Worm (Caenorhabditis elegans) whole organism, young adult: ENCODE results near the gene T05H10.4.
A peak's percentile ranks its signal among the peaks of the same experiment; 100 is the strongest.

Source experiments
- B0019.2 ChIP-seq: fragments of 200-800 bp; sonication (Bioruptor generic); conservative IDR thresholded peaks from 2 replicates; pipeline ENCODE4 v1.3.6; 2022; ENCODE audit warnings: missing genetic modification reagents, missing genetic modification characterization, missing compliant biosample characterization
- C06A6.2 ChIP-seq: fragments of 200-800 bp; sonication (Bioruptor generic); conservative IDR thresholded peaks from 2 replicates; pipeline ENCODE4 v1.3.6; 2022; ENCODE audit warnings: missing genetic modification characterization, missing compliant biosample characterization
- D2030.7 ChIP-seq: fragments of 200-800 bp; sonication (Bioruptor generic); IDR thresholded peaks from 2 replicates; pipeline ENCODE4 v1.3.6; 2022; ENCODE audit warnings: missing genetic modification reagents, missing genetic modification characterization, missing compliant biosample characterization
- F39B2.1 ChIP-seq: fragments of 200-800 bp; sonication (Bioruptor generic); IDR thresholded peaks from 2 replicates; pipeline ENCODE4 v1.3.6; 2022; ENCODE audit warnings: missing genetic modification reagents, missing genetic modification characterization, missing compliant biosample characterization
- F49E8.2 ChIP-seq: sonication (generic microtip); optimal IDR thresholded peaks from 3 replicates; lab custom pipeline; 2017; ENCODE audit warnings: missing genetic modification characterization, mild to moderate bottlenecking, missing compliant biosample characterization, antibody characterized with exemption, moderate library complexity; ENCODE audit not compliant: insufficient read depth
- F55B11.4 ChIP-seq: sonication (generic microtip); optimal IDR thresholded peaks from 2 replicates; lab custom pipeline; 2016; ENCODE audit warnings: missing compliant biosample characterization, missing genetic modification characterization, borderline replicate concordance; ENCODE audit not compliant: insufficient read depth
- K12H6.12 ChIP-seq: fragments of 200-800 bp; sonication (Bioruptor generic); optimal IDR thresholded peaks from 2 replicates; lab custom pipeline; 2018; ENCODE audit warnings: mild to moderate bottlenecking, missing genetic modification characterization, missing compliant biosample characterization
- Y67H2A.10 ChIP-seq: fragments of 200-800 bp; sonication (Bioruptor generic); conservative IDR thresholded peaks from 2 replicates; pipeline ENCODE4 v1.3.6; 2022; ENCODE audit warnings: missing genetic modification reagents, missing genetic modification characterization, missing compliant biosample characterization
- aptf-3 ChIP-seq: fragments of 200-800 bp; sonication (Bioruptor generic); IDR thresholded peaks from 2 replicates; pipeline ENCODE4 v1.3.6; 2022; ENCODE audit warnings: missing genetic modification characterization, missing compliant biosample characterization
- ceh-100 ChIP-seq: fragments of 200-800 bp; sonication (Bioruptor generic); IDR thresholded peaks from 2 replicates; pipeline ENCODE4 v1.3.6; 2022; ENCODE audit warnings: missing genetic modification reagents, missing genetic modification characterization, missing compliant biosample characterization
- efl-1 ChIP-seq: fragments of 150-350 bp; optimal IDR thresholded peaks from 2 replicates; lab custom pipeline; 2014; ENCODE audit warnings: missing biosample characterization, missing genetic modification reagents, missing genetic modification characterization
- egl-44 ChIP-seq: fragments of 200-800 bp; sonication (Bioruptor generic); IDR thresholded peaks from 2 replicates; pipeline ENCODE4 v1.3.6; 2022; ENCODE audit warnings: missing genetic modification reagents, missing genetic modification characterization, missing compliant biosample characterization
- ets-4 ChIP-seq: fragments of 200-800 bp; sonication (Bioruptor generic); optimal IDR thresholded peaks from 2 replicates; lab custom pipeline; 2018; ENCODE audit warnings: mild to moderate bottlenecking, missing genetic modification characterization, missing compliant biosample characterization
- fkh-3 ChIP-seq: sonication (generic microtip); optimal IDR thresholded peaks from 2 replicates; lab custom pipeline; 2016; ENCODE audit warnings: mild to moderate bottlenecking, missing genetic modification characterization, missing compliant biosample characterization
- him-1 ChIP-seq: sonication (generic microtip); optimal IDR thresholded peaks from 2 replicates; lab custom pipeline; 2016; ENCODE audit warnings: missing genotype, missing genetic modification reagents, missing genetic modification characterization, missing compliant biosample characterization
- hlh-26 ChIP-seq: fragments of 200-800 bp; sonication (Bioruptor generic); conservative IDR thresholded peaks from 2 replicates; pipeline ENCODE4 v1.3.6; 2022; ENCODE audit warnings: missing genetic modification reagents, missing genetic modification characterization, missing compliant biosample characterization
- hmg-1.2 ChIP-seq: fragments of 200-800 bp; sonication (Bioruptor generic); IDR thresholded peaks from 2 replicates; pipeline ENCODE4 v1.3.6; 2022; ENCODE audit warnings: missing genetic modification reagents, missing genetic modification characterization, missing compliant biosample characterization
- hrde-1 ChIP-seq: sonication (generic microtip); optimal IDR thresholded peaks from 2 replicates; lab custom pipeline; 2016; ENCODE audit warnings: missing genetic modification characterization, mild to moderate bottlenecking, missing compliant biosample characterization, moderate library complexity, missing genotype, missing genetic modification reagents, borderline replicate concordance
- lin-26 ChIP-seq: fragments of 200-800 bp; sonication (Bioruptor generic); IDR thresholded peaks from 2 replicates; pipeline ENCODE4 v1.3.6; 2022; ENCODE audit warnings: missing genetic modification reagents, missing genetic modification characterization, missing compliant biosample characterization
- lin-54 ChIP-seq: fragments of 200-800 bp; sonication (Bioruptor generic); optimal IDR thresholded peaks from 2 replicates; lab custom pipeline; 2018; ENCODE audit warnings: mild to moderate bottlenecking, missing genetic modification characterization, missing compliant biosample characterization
- lir-1 ChIP-seq: fragments of 200-800 bp; sonication (Bioruptor generic); conservative IDR thresholded peaks from 2 replicates; pipeline ENCODE4 v1.3.6; 2022; ENCODE audit warnings: missing genetic modification reagents, missing genetic modification characterization, missing compliant biosample characterization
- madf-10 ChIP-seq: sonication (generic microtip); optimal IDR thresholded peaks from 2 replicates; lab custom pipeline; 2016; ENCODE audit warnings: mild to moderate bottlenecking, missing genetic modification characterization, missing compliant biosample characterization
- madf-3 ChIP-seq: fragments of 200-800 bp; sonication (Bioruptor generic); IDR thresholded peaks from 2 replicates; pipeline ENCODE4 v1.3.6; 2022; ENCODE audit warnings: missing genetic modification reagents, missing genetic modification characterization, missing compliant biosample characterization
- mes-4 ChIP-seq: sonication (generic microtip); optimal IDR thresholded peaks from 2 replicates; lab custom pipeline; 2016; ENCODE audit warnings: missing genotype, missing genetic modification characterization, missing compliant biosample characterization
- mxl-1 ChIP-seq: sonication (generic microtip); optimal IDR thresholded peaks from 2 replicates; lab custom pipeline; 2016; ENCODE audit warnings: missing genetic modification characterization, missing compliant biosample characterization
- nfyb-1 ChIP-seq: fragments of 200-800 bp; sonication (Bioruptor generic); IDR thresholded peaks from 2 replicates; pipeline ENCODE4 v1.3.6; 2022; ENCODE audit warnings: missing genetic modification reagents, missing genetic modification characterization, missing compliant biosample characterization
- pha-4 ChIP-seq: fragments of 150-350 bp; sonication (generic microtip); optimal IDR thresholded peaks from 2 replicates; lab custom pipeline; 2014; ENCODE audit warnings: missing biosample characterization, missing genetic modification reagents, missing genetic modification characterization
- repo-1 ChIP-seq: sonication (generic microtip); optimal IDR thresholded peaks from 2 replicates; lab custom pipeline; 2017; ENCODE audit warnings: mild to moderate bottlenecking, missing genetic modification characterization, missing compliant biosample characterization
- snpc-1.3 ChIP-seq: sonication (generic microtip); optimal IDR thresholded peaks from 2 replicates; lab custom pipeline; 2017; ENCODE audit warnings: missing genetic modification characterization, mild to moderate bottlenecking, missing compliant biosample characterization, antibody characterized with exemption, moderate library complexity, missing genotype, missing genetic modification reagents; ENCODE audit not compliant: insufficient read depth
- somi-1 ChIP-seq: fragments of 200-800 bp; sonication (Bioruptor generic); optimal IDR thresholded peaks from 2 replicates; lab custom pipeline; 2018; ENCODE audit warnings: mild to moderate bottlenecking, missing genetic modification characterization, missing compliant biosample characterization
- tlf-1 ChIP-seq: fragments of 200-800 bp; sonication (Bioruptor generic); optimal IDR thresholded peaks from 2 replicates; lab custom pipeline; 2018; ENCODE audit warnings: mild to moderate bottlenecking, missing genetic modification characterization, missing compliant biosample characterization
- unc-62 ChIP-seq: fragments of 150-350 bp; optimal IDR thresholded peaks from 2 replicates; lab custom pipeline; 2014; ENCODE audit warnings: missing biosample characterization, missing genetic modification reagents, missing genetic modification characterization
- ztf-18 ChIP-seq: sonication (generic microtip); optimal IDR thresholded peaks from 2 replicates; lab custom pipeline; 2016; ENCODE audit warnings: missing genotype, mild to moderate bottlenecking, missing genetic modification characterization, missing compliant biosample characterization
- ztf-26 ChIP-seq: sonication (generic microtip); optimal IDR thresholded peaks from 2 replicates; lab custom pipeline; 2017; ENCODE audit warnings: missing genetic modification characterization, missing compliant biosample characterization
- ztf-3 ChIP-seq: fragments of 200-800 bp; sonication (Bioruptor generic); optimal IDR thresholded peaks from 2 replicates; lab custom pipeline; 2018; ENCODE audit warnings: mild to moderate bottlenecking, missing genetic modification characterization, missing compliant biosample characterization
- ztf-6 ChIP-seq: fragments of 200-800 bp; sonication (Bioruptor generic); IDR thresholded peaks from 2 replicates; pipeline ENCODE4 v1.3.6; 2022; ENCODE audit warnings: missing genetic modification reagents, missing genetic modification characterization, missing compliant biosample characterization

The T05H10.4 gene

DNA sequence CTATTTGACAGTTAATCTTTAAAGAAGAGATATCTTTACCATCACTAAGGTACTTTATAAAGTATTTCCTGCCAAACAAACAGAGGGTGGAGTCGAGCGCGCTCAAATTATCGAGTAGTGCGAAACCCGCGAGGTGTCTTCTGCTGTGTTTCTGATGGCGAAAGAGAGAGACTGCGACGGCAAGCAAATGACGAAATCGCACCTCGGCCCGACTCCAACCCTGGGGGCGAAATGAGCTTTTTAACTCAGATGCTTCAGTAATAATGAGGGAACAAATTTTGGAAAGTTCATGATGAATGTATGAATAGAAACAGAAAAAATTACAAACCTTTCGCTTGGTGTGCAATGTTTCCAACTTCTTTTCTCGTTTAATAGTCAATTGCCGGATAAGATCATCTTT lies 38.6 kb downstream of the T05H10.4 start (continued):
- TF ChIP-seq F49E8.2 (tag; lab: Kevin White, UChicago) = peak; percentile 25
- TF ChIP-seq D2030.7 (GFP tag; lab: Robert Waterston, UW) = peak; percentile 74
- no peak for TF ChIP-seq somi-1 (GFP tag; lab: Kevin White, UChicago)
- 0 out of 2 replicates have a peak, but pooled peaks have one; percentile 38 for TF ChIP-seq F39B2.1 (GFP tag; lab: Robert Waterston, UW)
- no peak for TF ChIP-seq repo-1 (tag; lab: Kevin White, UChicago)
- TF ChIP-seq madf-3 (GFP tag; lab: Robert Waterston, UW) = no peak
- TF ChIP-seq lin-26 (GFP tag; lab: Robert Waterston, UW) = peak; percentile 60; the same call in 1 of the 2 replicates
- peak; percentile 80 for TF ChIP-seq ztf-18 (tag; lab: Kevin White, UChicago)
- no peak for TF ChIP-seq ztf-6 (GFP tag; lab: Robert Waterston, UW)
- no peak for TF ChIP-seq ets-4 (GFP tag; lab: Kevin White, UChicago)
- no peak for TF ChIP-seq Y67H2A.10 (GFP tag; lab: Robert Waterston, UW)
- TF ChIP-seq lin-54 (GFP tag; lab: Kevin White, UChicago) = no peak
- peak; percentile 89 for TF ChIP-seq him-1
- TF ChIP-seq hlh-26 (GFP tag; lab: Robert Waterston, UW) = no peak
- TF ChIP-seq hmg-1.2 (GFP tag; lab: Robert Waterston, UW) = peak; percentile 57
- 0 out of 2 replicates have a peak, but pooled peaks have one; percentile 6 for TF ChIP-seq lir-1
- peak; percentile 4 for TF ChIP-seq madf-10
- no peak for TF ChIP-seq tlf-1
- TF ChIP-seq aptf-3 (GFP tag; lab: Robert Waterston, UW) = no peak
- peak; percentile 81 for TF ChIP-seq snpc-1.3
- TF ChIP-seq egl-44 = 0 out of 2 replicates have a peak, but pooled peaks have one; percentile 35
- TF ChIP-seq mes-4 (tag; lab: Kevin White, UChicago) = no peak

- TF ChIP-seq ceh-100 (GFP tag; lab: Robert Waterston, UW) = no peak
- TF ChIP-seq egl-44 = no peak
Measured at ce11 chrII:8092537-8092936, 39.6 kb downstream of the T05H10.4 start, which contains the start of gene ltd-1. Gene ltd-1, minus strand, starts transcription at chrII:8092754.

- no peak for TF ChIP-seq mxl-1 (tag; lab: Kevin White, UChicago)
- TF ChIP-seq B0019.2 (GFP tag; lab: Robert Waterston, UW) = no peak
- TF ChIP-seq madf-10 = no peak
- no peak for TF ChIP-seq ztf-26 (tag; lab: Kevin White, UChicago)
- no peak for TF ChIP-seq K12H6.12 (tag; lab: Kevin White, UChicago)
- no peak for TF ChIP-seq fkh-3 (tag; lab: Kevin White, UChicago)
- TF ChIP-seq pha-4 (tag; lab: Kevin White, UChicago) = no peak
- no peak for TF ChIP-seq F49E8.2 (tag; lab: Kevin White, UChicago)
- no peak for TF ChIP-seq F55B11.4 (tag; lab: Kevin White, UChicago)
- no peak for TF ChIP-seq unc-62 (GFP tag; lab: Kevin White, UChicago)
- TF ChIP-seq tlf-1 = no peak
- TF ChIP-seq hrde-1 (tag; lab: Kevin White, UChicago) = no peak
- TF ChIP-seq C06A6.2 = no peak
- TF ChIP-seq ztf-3 (GFP tag; lab: Kevin White, UChicago) = no peak
- TF ChIP-seq efl-1 = no peak
- TF ChIP-seq nfyb-1 (GFP tag; lab: Robert Waterston, UW) = no peak
Measured at ce11 chrII:8093283-8093682, 40.3 kb downstream of the T05H10.4 start.
